Fruit fly (Drosophila melanogaster) whole organism, embryonic: ENCODE results near the gene Mvb12.
A peak's percentile ranks its signal among the peaks of the same experiment; 100 is the strongest.

Experiments used
- Adf1 ChIP-seq: fragments of 200-800 bp; sonication (Bioruptor generic); IDR thresholded peaks from 2 replicates; pipeline ENCODE4 v1.3.6; 2022; ENCODE audit warnings: missing biosample characterization, missing genetic modification characterization
- BtbVII ChIP-seq: fragments of 200-800 bp; sonication (Bioruptor generic); optimal IDR thresholded peaks from 3 replicates; lab custom pipeline; 2017; ENCODE audit warnings: missing biosample characterization, mild to moderate bottlenecking, missing genetic modification characterization
- CG10274 ChIP-seq: fragments of 200-800 bp; sonication (Bioruptor generic); optimal IDR thresholded peaks from 3 replicates; lab custom pipeline; 2017; ENCODE audit warnings: missing biosample characterization, mild to moderate bottlenecking, missing genetic modification characterization
- CG10431 ChIP-seq: fragments of 200-800 bp; sonication (Bioruptor generic); optimal IDR thresholded peaks from 3 replicates; lab custom pipeline; 2018; ENCODE audit warnings: missing biosample characterization, mild to moderate bottlenecking, missing genetic modification characterization
- CG11093 ChIP-seq: fragments of 200-800 bp; sonication (Bioruptor generic); IDR thresholded peaks from 3 replicates; pipeline ENCODE4 v1.3.6; 2022; ENCODE audit warnings: missing biosample characterization, missing genetic modification characterization
- CG11247 ChIP-seq: fragments of 200-800 bp; sonication (Bioruptor generic); IDR thresholded peaks from 2 replicates; pipeline ENCODE4 v1.3.6; 2022; ENCODE audit warnings: missing biosample characterization, missing genetic modification characterization
- CG13624 ChIP-seq: fragments of 200-800 bp; sonication (Bioruptor generic); optimal IDR thresholded peaks from 2 replicates; lab custom pipeline; 2016; ENCODE audit warnings: missing biosample characterization, missing genetic modification characterization
- CG14441 ChIP-seq: fragments of 200-800 bp; sonication (Bioruptor generic); IDR thresholded peaks from 2 replicates; pipeline ENCODE4 v1.3.6; 2022; ENCODE audit warnings: missing biosample characterization, missing genetic modification characterization
- CG15269 ChIP-seq: fragments of 200-800 bp; sonication (Bioruptor generic); optimal IDR thresholded peaks from 2 replicates; lab custom pipeline; 2018; ENCODE audit warnings: missing biosample characterization, mild to moderate bottlenecking, missing genetic modification characterization, moderate library complexity
- CG16813 ChIP-seq: fragments of 200-800 bp; sonication (Bioruptor generic); IDR thresholded peaks from 3 replicates; pipeline ENCODE4 v1.3.6; 2022; ENCODE audit warnings: missing biosample characterization, missing genetic modification characterization; ENCODE audit not compliant: partially characterized antibody
- CG17912 ChIP-seq: fragments of 200-800 bp; sonication (Bioruptor generic); optimal IDR thresholded peaks from 2 replicates; lab custom pipeline; 2018; ENCODE audit warnings: missing biosample characterization, mild to moderate bottlenecking, missing genetic modification characterization
- CG1792 ChIP-seq: fragments of 200-800 bp; sonication (Bioruptor generic); optimal IDR thresholded peaks from 2 replicates; lab custom pipeline; 2016; ENCODE audit warnings: missing biosample characterization, missing genetic modification characterization
- CG18599 ChIP-seq: fragments of 200-800 bp; sonication (Bioruptor generic); optimal IDR thresholded peaks from 3 replicates; lab custom pipeline; 2017; ENCODE audit warnings: missing biosample characterization, missing genetic modification characterization, mild to moderate bottlenecking, moderate library complexity, missing genetic modification reagents
- CG31441 ChIP-seq: fragments of 200-800 bp; sonication (Bioruptor generic); IDR thresholded peaks from 2 replicates; pipeline ENCODE4 v1.3.6; 2022; ENCODE audit warnings: missing biosample characterization, missing genetic modification characterization
- CG32532 ChIP-seq: fragments of 200-800 bp; sonication (Bioruptor generic); IDR thresholded peaks from 2 replicates; pipeline ENCODE4 v1.3.6; 2022; ENCODE audit warnings: missing biosample characterization, missing genetic modification characterization
- CG4360 ChIP-seq: fragments of 200-800 bp; sonication (Bioruptor generic); IDR thresholded peaks from 2 replicates; pipeline ENCODE4 v1.3.6; 2022; ENCODE audit warnings: missing biosample characterization, missing genetic modification characterization
- CG4404 ChIP-seq: fragments of 200-800 bp; sonication (Bioruptor generic); IDR thresholded peaks from 2 replicates; pipeline ENCODE4 v1.3.6; 2022; ENCODE audit warnings: missing biosample characterization, missing genetic modification characterization
- CG4617 ChIP-seq: fragments of 200-800 bp; sonication (Bioruptor generic); optimal IDR thresholded peaks from 3 replicates; lab custom pipeline; 2016; ENCODE audit warnings: missing biosample characterization, missing genetic modification characterization, borderline replicate concordance
- CG6791 ChIP-seq: fragments of 200-800 bp; sonication (Bioruptor generic); IDR thresholded peaks from 3 replicates; pipeline ENCODE4 v1.3.6; 2022; ENCODE audit warnings: missing biosample characterization, missing genetic modification characterization; ENCODE audit not compliant: partially characterized antibody
- CG7271 ChIP-seq: fragments of 200-800 bp; sonication (Bioruptor generic); optimal IDR thresholded peaks from 2 replicates; lab custom pipeline; 2018; ENCODE audit warnings: missing biosample characterization, mild to moderate bottlenecking, missing genetic modification characterization, moderate library complexity
- CG7786 ChIP-seq: fragments of 200-800 bp; sonication (Bioruptor generic); optimal IDR thresholded peaks from 2 replicates; lab custom pipeline; 2016; ENCODE audit warnings: missing biosample characterization, missing genetic modification characterization
- CG9932 ChIP-seq: fragments of 200-800 bp; sonication (Bioruptor generic); IDR thresholded peaks from 2 replicates; pipeline ENCODE4 v1.3.6; 2022; ENCODE audit warnings: missing biosample characterization, missing genetic modification characterization
- CrebB ChIP-seq: fragments of 200-800 bp; sonication (Bioruptor generic); optimal IDR thresholded peaks from 3 replicates; lab custom pipeline; 2018; ENCODE audit warnings: missing biosample characterization, mild to moderate bottlenecking, missing genetic modification characterization
- Dfd ChIP-seq, 2 experiments: fragments of >200 bp; optimal IDR thresholded peaks; 2 replicates each; lab custom pipeline; 2017; ENCODE audit warnings: missing biosample characterization in 2 of 2, missing genetic modification characterization in 2 of 2
- E2f1 ChIP-seq: fragments of 200-800 bp; sonication (Bioruptor generic); IDR thresholded peaks from 2 replicates; pipeline ENCODE4 v1.3.6; 2022; ENCODE audit warnings: missing biosample characterization, missing genetic modification characterization
- Gsc ChIP-seq: fragments of 200-800 bp; sonication (Bioruptor generic); IDR thresholded peaks from 2 replicates; pipeline ENCODE4 v1.3.6; 2022; ENCODE audit warnings: missing biosample characterization, missing genetic modification characterization
- HHEX ChIP-seq: fragments of 200-800 bp; sonication (Bioruptor generic); optimal IDR thresholded peaks from 3 replicates; lab custom pipeline; 2017; ENCODE audit warnings: missing biosample characterization, mild to moderate bottlenecking, missing genetic modification characterization, missing genetic modification reagents
- Jarid2 ChIP-seq: fragments of 200-800 bp; sonication (Bioruptor generic); optimal IDR thresholded peaks from 3 replicates; lab custom pipeline; 2017; ENCODE audit warnings: mild to moderate bottlenecking, missing biosample characterization, missing genetic modification reagents, missing genetic modification characterization
- Lpt ChIP-seq: fragments of >200 bp; optimal IDR thresholded peaks from 2 replicates; lab custom pipeline; 2018; ENCODE audit warnings: missing biosample characterization, missing genetic modification characterization
- Meics ChIP-seq: fragments of 200-800 bp; sonication (Bioruptor generic); optimal IDR thresholded peaks from 2 replicates; lab custom pipeline; 2017; ENCODE audit warnings: missing biosample characterization, mild to moderate bottlenecking, missing genetic modification characterization
- Nf-YC ChIP-seq: fragments of 200-800 bp; optimal IDR thresholded peaks from 3 replicates; lab custom pipeline; 2019; ENCODE audit warnings: missing biosample characterization, mild to moderate bottlenecking, missing genetic modification characterization, moderate library complexity
- Pdp1 ChIP-seq, 2 experiments: fragments of 200-800 bp; sonication (Bioruptor generic); optimal IDR thresholded peaks; 3 replicates each; lab custom pipeline; 2016; ENCODE audit warnings: missing biosample characterization in 2 of 2, missing genetic modification characterization in 2 of 2, mild to moderate bottlenecking in 1 of 2, moderate library complexity in 1 of 2
- Rx ChIP-seq: fragments of 200-800 bp; sonication (Bioruptor generic); IDR thresholded peaks from 2 replicates; pipeline ENCODE4 v1.3.6; 2022; ENCODE audit warnings: missing biosample characterization, missing genetic modification characterization
- Xrp1 ChIP-seq: fragments of 200-800 bp; sonication (Bioruptor generic); IDR thresholded peaks from 2 replicates; pipeline ENCODE4 v1.3.6; 2022; ENCODE audit warnings: missing biosample characterization, missing genetic modification characterization
- ac ChIP-seq: fragments of 200-800 bp; sonication (Bioruptor generic); optimal IDR thresholded peaks from 3 replicates; lab custom pipeline; 2017; ENCODE audit warnings: missing biosample characterization, mild to moderate bottlenecking, missing genetic modification characterization
- chif ChIP-seq, 2 experiments: fragments of 200-800 bp; sonication (Bioruptor generic); optimal IDR thresholded peaks; 3 replicates each; lab custom pipeline; 2016; ENCODE audit warnings: missing biosample characterization in 2 of 2, missing genetic modification characterization in 2 of 2
- dmrt99B ChIP-seq: fragments of 200-800 bp; sonication (Bioruptor generic); optimal IDR thresholded peaks from 2 replicates; lab custom pipeline; 2018; ENCODE audit warnings: missing biosample characterization, mild to moderate bottlenecking, missing genetic modification characterization, moderate library complexity
- esg ChIP-seq: fragments of 200-800 bp; sonication (Bioruptor generic); conservative IDR thresholded peaks from 2 replicates; pipeline ENCODE4 v1.3.6; 2022; ENCODE audit warnings: missing biosample characterization, missing genetic modification characterization
- ewg ChIP-seq: fragments of 200-800 bp; sonication (Bioruptor generic); optimal IDR thresholded peaks from 3 replicates; lab custom pipeline; 2017; ENCODE audit warnings: mild to moderate bottlenecking, missing biosample characterization, missing genetic modification reagents, missing genetic modification characterization
- fd96Cb ChIP-seq: fragments of 200-800 bp; sonication (Bioruptor generic); optimal IDR thresholded peaks from 2 replicates; lab custom pipeline; 2018; ENCODE audit warnings: missing biosample characterization, mild to moderate bottlenecking, missing genetic modification characterization, moderate library complexity
- grn ChIP-seq: fragments of 200-800 bp; sonication (Bioruptor generic); optimal IDR thresholded peaks from 3 replicates; lab custom pipeline; 2017; ENCODE audit warnings: missing biosample characterization, missing genetic modification characterization
- lilli ChIP-seq: fragments of 200-800 bp; sonication (Bioruptor generic); optimal IDR thresholded peaks from 3 replicates; lab custom pipeline; 2016; ENCODE audit warnings: missing biosample characterization, missing genetic modification characterization
- nmo ChIP-seq: fragments of 200-800 bp; sonication (Bioruptor generic); optimal IDR thresholded peaks from 2 replicates; lab custom pipeline; 2018; ENCODE audit warnings: missing biosample characterization, mild to moderate bottlenecking, missing genetic modification characterization, moderate library complexity
- pan ChIP-seq, 4 experiments: fragments of >200 bp in 3 of 4; fragments of 200-800 bp in 1 of 4; sonication (Bioruptor generic) in 1 of 4; optimal IDR thresholded peaks in 3 of 4; IDR thresholded peaks in 1 of 4; 2 replicates each; pipeline versions ENCODE4 v1.3.6 to Lab custom; 2017 to 2022; ENCODE audit warnings: missing biosample characterization in 2 of 4, missing genetic modification characterization in 2 of 4, mixed read lengths in 1 of 4
- repo ChIP-seq: fragments of 200-800 bp; sonication (Bioruptor generic); optimal IDR thresholded peaks from 2 replicates; lab custom pipeline; 2016; ENCODE audit warnings: missing biosample characterization, missing genetic modification characterization
- run ChIP-seq: fragments of 200-800 bp; sonication (Bioruptor generic); optimal IDR thresholded peaks from 3 replicates; lab custom pipeline; 2018; ENCODE audit warnings: missing biosample characterization, mild to moderate bottlenecking, missing genetic modification characterization
- slou ChIP-seq: fragments of 200-800 bp; sonication (Bioruptor generic); optimal IDR thresholded peaks from 3 replicates; lab custom pipeline; 2016; ENCODE audit warnings: missing biosample characterization, missing genetic modification characterization
- slp2 ChIP-seq: fragments of 200-800 bp; sonication (Bioruptor generic); optimal IDR thresholded peaks from 2 replicates; lab custom pipeline; 2016; ENCODE audit warnings: missing biosample characterization, missing genetic modification characterization
- sr ChIP-seq: fragments of 200-800 bp; sonication (Bioruptor generic); IDR thresholded peaks from 3 replicates; pipeline ENCODE4 v1.3.6; 2022; ENCODE audit warnings: missing biosample characterization, missing genetic modification characterization

Mvb12 gene

dm6 chrX:18083528-18084365 lies 17.4 kb downstream of the Mvb12 start (continued):
- peak; percentile 29 for TF ChIP-seq grn (GFP tag; lab: Kevin White, UChicago)
- TF ChIP-seq fd96Cb (tag; lab: Kevin White, UChicago): no peak
- TF ChIP-seq CG4404 (GFP tag; lab: Robert Waterston, UW): no peak
- TF ChIP-seq CG16813 (GFP tag; lab: Robert Waterston, UW): no peak
- no peak for TF ChIP-seq CG4360
- no peak for TF ChIP-seq CG4617
- no peak for TF ChIP-seq slou (GFP tag; lab: Kevin White, UChicago)
- TF ChIP-seq Meics (GFP tag; lab: Kevin White, UChicago): no peak
- TF ChIP-seq CG13624: no peak
- peak; percentile 16 for TF ChIP-seq HHEX (GFP tag; lab: Kevin White, UChicago)
- no peak for TF ChIP-seq esg (GFP tag; lab: Robert Waterston, UW)
- no peak for TF ChIP-seq run (tag; lab: Kevin White, UChicago)
- TF ChIP-seq CG11093 (GFP tag; lab: Robert Waterston, UW): no peak
- peak; percentile 30 for TF ChIP-seq CG18599 (GFP tag; lab: Kevin White, UChicago)
- no peak for TF ChIP-seq CG17912 (GFP tag; lab: Kevin White, UChicago)
- TF ChIP-seq dmrt99B (tag; lab: Kevin White, UChicago): no peak
- no peak for TF ChIP-seq E2f1 (GFP tag; lab: Robert Waterston, UW)
- TF ChIP-seq Pdp1 (GFP tag; optimal IDR thresholded peaks at IDR 0.05; lab: Kevin White, UChicago): peak in 1 of 2 experiments; percentile 21
- TF ChIP-seq CG32532 (GFP tag; lab: Robert Waterston, UW): no peak
- no peak for TF ChIP-seq CG9932
- no peak for TF ChIP-seq sr (GFP tag; lab: Robert Waterston, UW)
- TF ChIP-seq CG7786: no peak
- no peak for TF ChIP-seq nmo
- TF ChIP-seq lilli (GFP tag; lab: Kevin White, UChicago): no peak
- TF ChIP-seq CG7271 (tag; lab: Kevin White, UChicago): no peak
- no peak for TF ChIP-seq pan (optimal IDR thresholded peaks at IDR 0.05; lab: Kevin White, UChicago)
- no peak for TF ChIP-seq pan (GFP tag; optimal IDR thresholded peaks at IDR 0.05 in 1 of 2, IDR thresholded peaks at IDR 0.05 in 1 of 2)
- TF ChIP-seq slp2 (GFP tag; lab: Kevin White, UChicago): no peak
- TF ChIP-seq Adf1: no peak
- TF ChIP-seq Jarid2 (GFP tag; lab: Kevin White, UChicago): no peak
- no peak for TF ChIP-seq Dfd (GFP tag; optimal IDR thresholded peaks at IDR 0.05; lab: Kevin White, UChicago)
- no peak for TF ChIP-seq Nf-YC (tag; lab: Kevin White, UChicago)
- TF ChIP-seq CrebB (tag; lab: Kevin White, UChicago): no peak
- no peak for TF ChIP-seq Gsc (GFP tag; lab: Robert Waterston, UW)
- no peak for TF ChIP-seq chif (GFP tag; optimal IDR thresholded peaks at IDR 0.05; lab: Kevin White, UChicago)
- no peak for TF ChIP-seq CG14441 (GFP tag; lab: Robert Waterston, UW)
- peak; percentile 44 for TF ChIP-seq CG15269 (tag; lab: Kevin White, UChicago)
- no peak for TF ChIP-seq CG11247 (GFP tag; lab: Robert Waterston, UW)
- no peak for TF ChIP-seq ewg (GFP tag; lab: Kevin White, UChicago)
- TF ChIP-seq Rx (GFP tag; lab: Robert Waterston, UW): no peak
- no peak for TF ChIP-seq repo (GFP tag; lab: Kevin White, UChicago)
- no peak for TF ChIP-seq CG31441 (GFP tag; lab: Robert Waterston, UW)
- no peak for TF ChIP-seq CG6791 (GFP tag; lab: Robert Waterston, UW)
- TF ChIP-seq Xrp1: 0 out of 2 replicates have a peak, but pooled peaks have one; percentile 19
- TF ChIP-seq Lpt (GFP tag; lab: Kevin White, UChicago): no peak
- peak; percentile 2 for TF ChIP-seq ac (GFP tag; lab: Kevin White, UChicago)
- TF ChIP-seq CG10274: peak; percentile 28
- no peak for TF ChIP-seq BtbVII
- TF ChIP-seq CG1792 (GFP tag; lab: Kevin White, UChicago): no peak
- no peak for TF ChIP-seq CG10431 (GFP tag; lab: Kevin White, UChicago)
